Worm (Caenorhabditis elegans) whole organism, early embryonic: Measurements from ENCODE around the gene try-13.

Experiments used
- F13C5.2 ChIP-seq: sonication (generic microtip); optimal IDR thresholded peaks from 2 replicates; lab custom pipeline; 2017; ENCODE audit warnings: mild to moderate bottlenecking, missing genetic modification characterization, inconsistent platforms, missing compliant biosample characterization
- ama-1 ChIP-seq: fragments of 150-350 bp; optimal IDR thresholded peaks from 2 replicates; lab custom pipeline; 2014
- ceh-13 ChIP-seq: fragments of 200-800 bp; sonication (Bioruptor generic); optimal IDR thresholded peaks from 2 replicates; lab custom pipeline; 2018; ENCODE audit warnings: mild to moderate bottlenecking, missing genetic modification characterization, missing compliant biosample characterization
- ets-7 ChIP-seq: sonication (generic microtip); optimal IDR thresholded peaks from 2 replicates; lab custom pipeline; 2016; ENCODE audit warnings: missing genotype, missing genetic modification characterization, missing compliant biosample characterization
- flt-1 ChIP-seq: fragments of 200-800 bp; sonication (Bioruptor generic); IDR thresholded peaks from 2 replicates; pipeline ENCODE4 v1.3.6; 2022; ENCODE audit warnings: missing genetic modification characterization, missing compliant biosample characterization
- hmbx-1 ChIP-seq: sonication (generic microtip); optimal IDR thresholded peaks from 2 replicates; lab custom pipeline; 2016; ENCODE audit warnings: mild to moderate bottlenecking, missing genetic modification characterization, missing compliant biosample characterization
- hmg-4 ChIP-seq: fragments of 200-800 bp; sonication (Bioruptor generic); optimal IDR thresholded peaks from 2 replicates; lab custom pipeline; 2018; ENCODE audit warnings: mild to moderate bottlenecking, missing genetic modification characterization, missing compliant biosample characterization
- pes-1 ChIP-seq: fragments of 200-800 bp; sonication (Bioruptor generic); IDR thresholded peaks from 2 replicates; pipeline ENCODE4 v1.3.6; 2022; ENCODE audit warnings: missing genetic modification reagents, missing genetic modification characterization, missing compliant biosample characterization
- scrt-1 ChIP-seq: fragments of 200-800 bp; sonication (Bioruptor generic); IDR thresholded peaks from 2 replicates; pipeline ENCODE4 v1.3.6; 2022; ENCODE audit warnings: missing genetic modification characterization, missing compliant biosample characterization
- sea-1 ChIP-seq: fragments of 200-800 bp; sonication (Bioruptor generic); conservative IDR thresholded peaks from 2 replicates; pipeline ENCODE4 v1.3.6; 2022; ENCODE audit warnings: missing genetic modification characterization, missing compliant biosample characterization
- tbx-11 ChIP-seq: fragments of 200-800 bp; sonication (Bioruptor generic); IDR thresholded peaks from 2 replicates; pipeline ENCODE4 v1.3.6; 2022; ENCODE audit warnings: missing genetic modification characterization, missing compliant biosample characterization
- tbx-37 ChIP-seq: fragments of 200-800 bp; sonication (Bioruptor generic); conservative IDR thresholded peaks from 2 replicates; pipeline ENCODE4 v1.3.6; 2022; ENCODE audit warnings: missing genetic modification reagents, missing genetic modification characterization, missing compliant biosample characterization
- tra-4 ChIP-seq: sonication (generic microtip); optimal IDR thresholded peaks from 2 replicates; lab custom pipeline; 2017; ENCODE audit warnings: missing genetic modification characterization, missing compliant biosample characterization

DNA sequence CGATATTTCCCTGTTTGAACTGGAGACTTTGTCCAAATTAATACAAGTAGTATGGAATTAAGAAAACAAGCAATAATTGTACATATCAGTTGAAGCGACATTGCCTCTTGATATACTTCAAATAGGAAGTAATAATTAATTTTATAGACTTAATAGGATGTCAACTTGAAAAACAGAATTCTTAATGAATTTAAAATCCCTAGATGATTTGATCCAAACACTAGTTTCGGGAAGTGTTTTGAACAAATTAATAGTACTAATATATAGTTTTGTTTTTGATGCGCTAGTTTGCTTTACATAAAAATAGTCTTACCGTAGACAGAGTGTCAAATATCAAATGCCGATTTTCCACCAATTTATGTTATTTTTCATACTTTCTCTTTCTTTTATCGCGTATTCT lies 38.5 kb downstream of the try-13 start, which contains the start of gene str-190:
- TF ChIP-seq ama-1 (lab: Kevin White, UChicago) (no peak), F13C5.2 (tag; lab: Kevin White, UChicago) (no peak), hmg-4 (GFP tag; lab: Kevin White, UChicago) (no peak), flt-1 (no peak), ets-7 (tag; lab: Kevin White, UChicago) (no peak), hmbx-1 (tag; lab: Kevin White, UChicago) (no peak), scrt-1 (no peak), tra-4 (tag; lab: Kevin White, UChicago) (no peak), ceh-13 (GFP tag; lab: Kevin White, UChicago) (no peak), sea-1 (GFP tag; lab: Robert Waterston, UW) (no peak), tbx-11 (GFP tag; lab: Robert Waterston, UW) (no peak), pes-1 (GFP tag; lab: Robert Waterston, UW) (no peak), tbx-37 (GFP tag; lab: Robert Waterston, UW) (no peak)
